Fruit fly (Drosophila melanogaster) whole organism, embryonic: ENCODE measurements around the gene Tollo.

Experiments
- Asciz ChIP-seq: fragments of 200-800 bp; sonication (Bioruptor generic); optimal IDR thresholded peaks from 2 replicates; lab custom pipeline; 2017; ENCODE audit warnings: missing biosample characterization, mild to moderate bottlenecking, missing genetic modification characterization, missing genetic modification reagents
- CG1024 ChIP-seq: fragments of 200-800 bp; sonication (Bioruptor generic); IDR thresholded peaks from 2 replicates; pipeline ENCODE4 v1.3.6; 2022; ENCODE audit warnings: missing biosample characterization, missing genetic modification characterization
- CG12236 ChIP-seq: fragments of 200-800 bp; sonication (Bioruptor generic); optimal IDR thresholded peaks from 2 replicates; lab custom pipeline; 2016; ENCODE audit warnings: missing biosample characterization, missing genetic modification characterization
- CG12299 ChIP-seq: fragments of 200-800 bp; sonication (Bioruptor generic); optimal IDR thresholded peaks from 2 replicates; lab custom pipeline; 2018; ENCODE audit warnings: missing biosample characterization, mild to moderate bottlenecking, missing genetic modification characterization
- CG12391 ChIP-seq: fragments of 200-800 bp; sonication (Bioruptor generic); optimal IDR thresholded peaks from 3 replicates; lab custom pipeline; 2018; ENCODE audit warnings: missing biosample characterization, mild to moderate bottlenecking, missing genetic modification characterization, moderate library complexity
- CG12942 ChIP-seq: fragments of 200-800 bp; sonication (Bioruptor generic); optimal IDR thresholded peaks from 3 replicates; lab custom pipeline; 2016; ENCODE audit warnings: missing biosample characterization, missing genetic modification characterization
- CG16779 ChIP-seq: fragments of 200-800 bp; sonication (Bioruptor generic); IDR thresholded peaks from 2 replicates; pipeline ENCODE4 v1.3.6; 2022; ENCODE audit warnings: missing biosample characterization, missing genetic modification characterization
- CG18599 ChIP-seq: fragments of 200-800 bp; sonication (Bioruptor generic); optimal IDR thresholded peaks from 3 replicates; lab custom pipeline; 2017; ENCODE audit warnings: missing biosample characterization, missing genetic modification characterization, mild to moderate bottlenecking, moderate library complexity, missing genetic modification reagents
- CG2875 ChIP-seq: fragments of 200-800 bp; sonication (Bioruptor generic); optimal IDR thresholded peaks from 2 replicates; lab custom pipeline; 2017; ENCODE audit warnings: missing biosample characterization, mild to moderate bottlenecking, missing genetic modification characterization, missing genetic modification reagents
- CG30403 ChIP-seq: fragments of 200-800 bp; sonication (Bioruptor generic); optimal IDR thresholded peaks from 3 replicates; lab custom pipeline; 2016; ENCODE audit warnings: missing biosample characterization, missing genetic modification characterization
- CG31441 ChIP-seq: fragments of 200-800 bp; sonication (Bioruptor generic); IDR thresholded peaks from 2 replicates; pipeline ENCODE4 v1.3.6; 2022; ENCODE audit warnings: missing biosample characterization, missing genetic modification characterization
- CG3163 ChIP-seq: fragments of 200-800 bp; sonication (Bioruptor generic); optimal IDR thresholded peaks from 3 replicates; lab custom pipeline; 2016; ENCODE audit warnings: missing biosample characterization, missing genetic modification characterization
- CG32532 ChIP-seq: fragments of 200-800 bp; sonication (Bioruptor generic); IDR thresholded peaks from 2 replicates; pipeline ENCODE4 v1.3.6; 2022; ENCODE audit warnings: missing biosample characterization, missing genetic modification characterization
- CG6791 ChIP-seq: fragments of 200-800 bp; sonication (Bioruptor generic); IDR thresholded peaks from 3 replicates; pipeline ENCODE4 v1.3.6; 2022; ENCODE audit warnings: missing biosample characterization, missing genetic modification characterization; ENCODE audit not compliant: partially characterized antibody
- CG7271 ChIP-seq: fragments of 200-800 bp; sonication (Bioruptor generic); optimal IDR thresholded peaks from 2 replicates; lab custom pipeline; 2018; ENCODE audit warnings: missing biosample characterization, mild to moderate bottlenecking, missing genetic modification characterization, moderate library complexity
- CG7357 ChIP-seq: fragments of 200-800 bp; sonication (Bioruptor generic); IDR thresholded peaks from 3 replicates; pipeline ENCODE4 v1.3.6; 2022; ENCODE audit warnings: missing biosample characterization, missing genetic modification characterization
- CG7372 ChIP-seq: fragments of 200-800 bp; sonication (Bioruptor generic); IDR thresholded peaks from 2 replicates; pipeline ENCODE4 v1.3.6; 2022; ENCODE audit warnings: missing biosample characterization, missing genetic modification characterization
- CG7745 ChIP-seq: fragments of 200-800 bp; sonication (Bioruptor generic); optimal IDR thresholded peaks from 2 replicates; lab custom pipeline; 2018; ENCODE audit warnings: missing biosample characterization, mild to moderate bottlenecking, missing genetic modification characterization, moderate library complexity
- CG8290 ChIP-seq, 3 experiments: fragments of 200-800 bp; sonication (Bioruptor generic); optimal IDR thresholded peaks; 2 replicates each; lab custom pipeline; 2016 to 2019; ENCODE audit warnings: missing biosample characterization in 3 of 3, missing genetic modification characterization in 3 of 3, mild to moderate bottlenecking in 2 of 3, moderate library complexity in 1 of 3
- CTCF ChIP-seq: fragments of 200-800 bp; sonication (Bioruptor generic); optimal IDR thresholded peaks from 2 replicates; lab custom pipeline; 2017; ENCODE audit warnings: missing biosample characterization, mild to moderate bottlenecking, missing genetic modification characterization, moderate library complexity
- CrebB ChIP-seq: fragments of 200-800 bp; sonication (Bioruptor generic); optimal IDR thresholded peaks from 3 replicates; lab custom pipeline; 2018; ENCODE audit warnings: missing biosample characterization, mild to moderate bottlenecking, missing genetic modification characterization
- D ChIP-seq, 2 experiments: fragments of 200-800 bp in 1 of 2; fragments of >200 bp in 1 of 2; sonication (Bioruptor generic) in 1 of 2; optimal IDR thresholded peaks; 2 replicates in 1 of 2; 3 replicates in 1 of 2; lab custom pipeline; 2017; ENCODE audit warnings: mild to moderate bottlenecking in 1 of 2, missing biosample characterization in 1 of 2, missing genetic modification characterization in 1 of 2, missing genetic modification reagents in 1 of 2
- Deaf1 ChIP-seq: fragments of 200-800 bp; optimal IDR thresholded peaks from 3 replicates; lab custom pipeline; 2019; ENCODE audit warnings: missing biosample characterization, mild to moderate bottlenecking, missing genetic modification characterization, moderate library complexity
- Dfd ChIP-seq, 2 experiments: fragments of >200 bp; optimal IDR thresholded peaks; 2 replicates each; lab custom pipeline; 2017; ENCODE audit warnings: missing biosample characterization in 2 of 2, missing genetic modification characterization in 2 of 2
- Drgx ChIP-seq: fragments of 200-800 bp; sonication (Bioruptor generic); IDR thresholded peaks from 2 replicates; pipeline ENCODE4 v1.3.6; 2022; ENCODE audit warnings: missing biosample characterization, missing genetic modification characterization
- Lpt ChIP-seq: fragments of >200 bp; optimal IDR thresholded peaks from 2 replicates; lab custom pipeline; 2018; ENCODE audit warnings: missing biosample characterization, missing genetic modification characterization
- Max ChIP-seq: fragments of 200-800 bp; sonication (Bioruptor generic); optimal IDR thresholded peaks from 2 replicates; lab custom pipeline; 2016; ENCODE audit warnings: missing biosample characterization, mild to moderate bottlenecking, missing genetic modification characterization
- NC2β ChIP-seq: fragments of 200-800 bp; sonication (Bioruptor generic); optimal IDR thresholded peaks from 2 replicates; lab custom pipeline; 2016; ENCODE audit warnings: missing biosample characterization, missing genetic modification characterization
- Nf-YC ChIP-seq: fragments of 200-800 bp; optimal IDR thresholded peaks from 3 replicates; lab custom pipeline; 2019; ENCODE audit warnings: missing biosample characterization, mild to moderate bottlenecking, missing genetic modification characterization, moderate library complexity
- Optix ChIP-seq: fragments of 200-800 bp; sonication (Bioruptor generic); IDR thresholded peaks from 3 replicates; pipeline ENCODE4 v1.3.6; 2022; ENCODE audit warnings: missing biosample characterization, missing genetic modification characterization
- Sox102F ChIP-seq: fragments of 200-800 bp; sonication (Bioruptor generic); optimal IDR thresholded peaks from 2 replicates; lab custom pipeline; 2018; ENCODE audit warnings: missing biosample characterization, mild to moderate bottlenecking, missing genetic modification characterization, moderate library complexity
- Sry-δ ChIP-seq: fragments of 200-800 bp; sonication (Bioruptor generic); optimal IDR thresholded peaks from 2 replicates; lab custom pipeline; 2016; ENCODE audit warnings: missing biosample characterization, missing genetic modification characterization
- Ssrp ChIP-seq: fragments of 200-800 bp; sonication (Bioruptor generic); optimal IDR thresholded peaks from 2 replicates; lab custom pipeline; 2018; ENCODE audit warnings: missing biosample characterization, mild to moderate bottlenecking, missing genetic modification characterization, moderate library complexity
- al ChIP-seq: fragments of 200-800 bp; sonication (Bioruptor generic); IDR thresholded peaks from 2 replicates; pipeline ENCODE4 v1.3.6; 2022; ENCODE audit warnings: missing biosample characterization, missing genetic modification characterization
- amos ChIP-seq: fragments of 200-800 bp; sonication (Bioruptor generic); IDR thresholded peaks from 2 replicates; pipeline ENCODE4 v1.3.6; 2022; ENCODE audit warnings: missing biosample characterization, missing genetic modification characterization; ENCODE audit not compliant: partially characterized antibody
- chinmo ChIP-seq: fragments of 200-800 bp; sonication (Bioruptor generic); IDR thresholded peaks from 4 replicates; pipeline ENCODE4 v1.3.6; 2022; ENCODE audit warnings: missing biosample characterization, missing genetic modification characterization; ENCODE audit not compliant: partially characterized antibody
- crc ChIP-seq: fragments of 200-800 bp; sonication (Bioruptor generic); optimal IDR thresholded peaks from 2 replicates; lab custom pipeline; 2016; ENCODE audit warnings: missing biosample characterization, missing genetic modification characterization
- dysf ChIP-seq: fragments of 200-800 bp; sonication (Bioruptor generic); IDR thresholded peaks from 3 replicates; pipeline ENCODE4 v1.3.6; 2022; ENCODE audit warnings: missing biosample characterization, missing genetic modification characterization
- fd64A ChIP-seq: fragments of 200-800 bp; sonication (Bioruptor generic); optimal IDR thresholded peaks from 3 replicates; lab custom pipeline; 2018; ENCODE audit warnings: missing biosample characterization, mild to moderate bottlenecking, missing genetic modification characterization
- ftz-f1 ChIP-seq: fragments of 200-800 bp; sonication (Bioruptor generic); optimal IDR thresholded peaks from 2 replicates; lab custom pipeline; 2016; ENCODE audit warnings: missing biosample characterization, missing genetic modification characterization
- grau ChIP-seq: fragments of 200-800 bp; optimal IDR thresholded peaks from 3 replicates; lab custom pipeline; 2019; ENCODE audit warnings: missing biosample characterization, mild to moderate bottlenecking, missing genetic modification characterization, moderate library complexity
- gsb-n ChIP-seq: fragments of 200-800 bp; sonication (Bioruptor generic); optimal IDR thresholded peaks from 3 replicates; lab custom pipeline; 2018; ENCODE audit warnings: missing biosample characterization, mild to moderate bottlenecking, missing genetic modification characterization
- hbn ChIP-seq: fragments of 200-800 bp; sonication (Bioruptor generic); IDR thresholded peaks from 2 replicates; pipeline ENCODE4 v1.3.6; 2022; ENCODE audit warnings: missing biosample characterization, missing genetic modification characterization; ENCODE audit not compliant: partially characterized antibody
- klu ChIP-seq: fragments of 200-800 bp; sonication (Bioruptor generic); IDR thresholded peaks from 2 replicates; pipeline ENCODE4 v1.3.6; 2022; ENCODE audit warnings: missing biosample characterization, missing genetic modification characterization
- mirr ChIP-seq: fragments of 200-800 bp; sonication (Bioruptor generic); optimal IDR thresholded peaks from 3 replicates; lab custom pipeline; 2018; ENCODE audit warnings: missing biosample characterization, mild to moderate bottlenecking, missing genetic modification characterization
- pita ChIP-seq: fragments of 200-800 bp; sonication (Bioruptor generic); optimal IDR thresholded peaks from 2 replicates; lab custom pipeline; 2017; ENCODE audit warnings: missing biosample characterization, mild to moderate bottlenecking, missing genetic modification characterization
- salm ChIP-seq: fragments of 200-800 bp; sonication (Bioruptor generic); optimal IDR thresholded peaks from 2 replicates; lab custom pipeline; 2018; ENCODE audit warnings: missing biosample characterization, mild to moderate bottlenecking, missing genetic modification characterization
- sd ChIP-seq: fragments of 200-800 bp; sonication (Bioruptor generic); optimal IDR thresholded peaks from 3 replicates; lab custom pipeline; 2018; ENCODE audit warnings: missing biosample characterization, mild to moderate bottlenecking, missing genetic modification characterization, moderate library complexity
- zfh1 ChIP-seq: fragments of 200-800 bp; sonication (Bioruptor generic); IDR thresholded peaks from 3 replicates; pipeline ENCODE4 v1.3.6; 2022; ENCODE audit warnings: missing biosample characterization, missing genetic modification characterization

Gene Tollo

DNA sequence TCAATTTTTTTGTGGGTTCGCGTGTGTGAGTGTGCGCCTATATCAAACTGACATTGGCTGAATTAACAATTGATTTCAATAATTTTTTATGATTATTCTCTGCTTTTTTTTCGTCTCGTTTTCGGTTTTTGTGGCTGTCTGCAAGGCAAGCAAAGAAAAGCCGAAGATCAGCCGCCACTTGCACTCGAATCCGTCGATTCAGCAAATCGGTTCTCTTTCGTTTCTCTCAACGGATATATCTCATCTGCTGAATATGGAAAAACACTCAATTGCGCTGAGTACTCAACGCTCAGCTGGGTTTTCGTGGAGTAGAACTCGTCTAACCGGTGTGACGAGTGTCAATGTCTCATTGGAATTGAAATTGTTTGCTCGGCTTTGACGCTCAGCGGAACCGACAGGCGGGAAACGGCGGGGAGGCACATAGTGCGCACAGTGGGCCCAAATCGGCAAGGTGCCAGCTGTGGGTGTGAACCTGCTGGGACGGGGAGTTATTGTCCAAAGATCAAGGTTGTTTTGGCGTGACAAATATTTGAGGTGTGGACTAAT is 1.1 kb upstream of the Tollo start (continued):
- no peak for TF ChIP-seq Asciz (GFP tag; lab: Kevin White, UChicago)
- no peak for TF ChIP-seq Dfd (GFP tag; optimal IDR thresholded peaks at IDR 0.05; lab: Kevin White, UChicago)
- TF ChIP-seq hbn, result 0 out of 2 replicates have a peak, but pooled peaks have one; percentile 31
- no peak for TF ChIP-seq Max
- peak; percentile 45; the same call in 1 of the 2 replicates for TF ChIP-seq amos (GFP tag; lab: Robert Waterston, UW)
- TF ChIP-seq crc (GFP tag; lab: Kevin White, UChicago), result no peak
- no peak for TF ChIP-seq NC2β (GFP tag; lab: Kevin White, UChicago)
- TF ChIP-seq mirr, result no peak
- peak; percentile 49; the same call in 1 of the 3 replicates for TF ChIP-seq Optix (GFP tag; lab: Robert Waterston, UW)
- TF ChIP-seq CG7357 (GFP tag; lab: Robert Waterston, UW), result peak; percentile 30; the same call in 2 of the 3 replicates
- no peak for TF ChIP-seq CG31441 (GFP tag; lab: Robert Waterston, UW)
- peak; percentile 27 for TF ChIP-seq CG12391 (tag; lab: Kevin White, UChicago)
- peak; percentile 36; the same call in 1 of the 2 replicates for TF ChIP-seq CG7372 (GFP tag; lab: Robert Waterston, UW)
- TF ChIP-seq Lpt (GFP tag; lab: Kevin White, UChicago), result no peak
- no peak for TF ChIP-seq CTCF (GFP tag; lab: Kevin White, UChicago)
- no peak for TF ChIP-seq Sox102F (GFP tag; lab: Kevin White, UChicago)
- TF ChIP-seq CG6791 (GFP tag; lab: Robert Waterston, UW), result no peak; the same call in 2 of the 3 replicates
- peak; percentile 28; the same call in 1 of the 2 replicates for TF ChIP-seq Drgx (GFP tag; lab: Robert Waterston, UW)
- no peak for TF ChIP-seq pita (GFP tag; lab: Kevin White, UChicago)
- no peak for TF ChIP-seq CG18599 (GFP tag; lab: Kevin White, UChicago)
- TF ChIP-seq zfh1 (GFP tag; lab: Robert Waterston, UW), result peak; percentile 69; the same call in 2 of the 3 replicates
- no peak for TF ChIP-seq Nf-YC (tag; lab: Kevin White, UChicago)
- no peak for TF ChIP-seq CG8290 (GFP tag; optimal IDR thresholded peaks at IDR 0.05; lab: Kevin White, UChicago)
- peak in 1 of 2 experiments; percentile 76 for TF ChIP-seq CG8290 (tag; optimal IDR thresholded peaks at IDR 0.05; lab: Kevin White, UChicago)
- TF ChIP-seq D (optimal IDR thresholded peaks at IDR 0.05; lab: Kevin White, UChicago), result no peak
- no peak for TF ChIP-seq D (GFP tag; optimal IDR thresholded peaks at IDR 0.05; lab: Kevin White, UChicago)
- TF ChIP-seq CG3163 (GFP tag; lab: Kevin White, UChicago), result no peak
- TF ChIP-seq chinmo (GFP tag; lab: Robert Waterston, UW), result peak; percentile 89; the same call in 3 of the 4 replicates
- no peak for TF ChIP-seq CG30403 (GFP tag; lab: Kevin White, UChicago)
- 0 out of 2 replicates have a peak, but pooled peaks have one; percentile 43 for TF ChIP-seq klu (GFP tag; lab: Robert Waterston, UW)
- peak; percentile 27 for TF ChIP-seq grau (tag; lab: Kevin White, UChicago)
- no peak for TF ChIP-seq ftz-f1 (GFP tag; lab: Kevin White, UChicago)
- no peak for TF ChIP-seq CG2875 (GFP tag; lab: Kevin White, UChicago)
- no peak for TF ChIP-seq CrebB (tag; lab: Kevin White, UChicago)
- TF ChIP-seq dysf (GFP tag; lab: Robert Waterston, UW), result peak; percentile 44; the same call in 1 of the 3 replicates
- no peak for TF ChIP-seq CG16779
- no peak for TF ChIP-seq CG7745 (tag; lab: Kevin White, UChicago)
- TF ChIP-seq Ssrp, result no peak
- TF ChIP-seq CG1024, result no peak
- TF ChIP-seq sd (tag; lab: Kevin White, UChicago), result peak; percentile 24
- no peak for TF ChIP-seq CG7271 (tag; lab: Kevin White, UChicago)
- TF ChIP-seq al (GFP tag; lab: Robert Waterston, UW), result peak; percentile 44; the same call in 1 of the 2 replicates
- TF ChIP-seq salm, result no peak
- TF ChIP-seq CG12942, result no peak
- TF ChIP-seq CG12299 (tag; lab: Kevin White, UChicago), result no peak
- no peak for TF ChIP-seq Sry-δ
- TF ChIP-seq fd64A (GFP tag; lab: Kevin White, UChicago), result no peak
- peak; percentile 67 for TF ChIP-seq CG32532
- TF ChIP-seq CG12236 (GFP tag; lab: Kevin White, UChicago), result no peak
- peak; percentile 84 for TF ChIP-seq Deaf1 (tag; lab: Kevin White, UChicago)
- TF ChIP-seq gsb-n (tag; lab: Kevin White, UChicago), result no peak
